Worm (Caenorhabditis elegans) whole organism, early embryonic: ENCODE data around the gene C01F1.6.

Experiments used
- F13C5.2 ChIP-seq: sonication (generic microtip); optimal IDR thresholded peaks from 2 replicates; lab custom pipeline; 2017; ENCODE audit warnings: mild to moderate bottlenecking, missing genetic modification characterization, inconsistent platforms, missing compliant biosample characterization
- aly-1 ChIP-seq: sonication (generic microtip); optimal IDR thresholded peaks from 2 replicates; lab custom pipeline; 2016; ENCODE audit warnings: missing genetic modification characterization, missing compliant biosample characterization
- ama-1 ChIP-seq: fragments of 150-350 bp; optimal IDR thresholded peaks from 2 replicates; lab custom pipeline; 2014
- ceh-13 ChIP-seq: fragments of 200-800 bp; sonication (Bioruptor generic); optimal IDR thresholded peaks from 2 replicates; lab custom pipeline; 2018; ENCODE audit warnings: mild to moderate bottlenecking, missing genetic modification characterization, missing compliant biosample characterization
- ceh-36 ChIP-seq: sonication (generic microtip); optimal IDR thresholded peaks from 2 replicates; lab custom pipeline; 2016; ENCODE audit warnings: missing genetic modification characterization, inconsistent platforms, missing compliant biosample characterization
- ets-7 ChIP-seq: sonication (generic microtip); optimal IDR thresholded peaks from 2 replicates; lab custom pipeline; 2016; ENCODE audit warnings: missing genotype, missing genetic modification characterization, missing compliant biosample characterization
- flt-1 ChIP-seq: fragments of 200-800 bp; sonication (Bioruptor generic); IDR thresholded peaks from 2 replicates; pipeline ENCODE4 v1.3.6; 2022; ENCODE audit warnings: missing genetic modification characterization, missing compliant biosample characterization
- hmbx-1 ChIP-seq: sonication (generic microtip); optimal IDR thresholded peaks from 2 replicates; lab custom pipeline; 2016; ENCODE audit warnings: mild to moderate bottlenecking, missing genetic modification characterization, missing compliant biosample characterization
- hnd-1 ChIP-seq: sonication (generic microtip); optimal IDR thresholded peaks from 2 replicates; lab custom pipeline; 2016; ENCODE audit warnings: missing genetic modification characterization, missing compliant biosample characterization
- scrt-1 ChIP-seq: fragments of 200-800 bp; sonication (Bioruptor generic); IDR thresholded peaks from 2 replicates; pipeline ENCODE4 v1.3.6; 2022; ENCODE audit warnings: missing genetic modification characterization, missing compliant biosample characterization
- sea-1 ChIP-seq: fragments of 200-800 bp; sonication (Bioruptor generic); conservative IDR thresholded peaks from 2 replicates; pipeline ENCODE4 v1.3.6; 2022; ENCODE audit warnings: missing genetic modification characterization, missing compliant biosample characterization
- tbx-11 ChIP-seq: fragments of 200-800 bp; sonication (Bioruptor generic); IDR thresholded peaks from 2 replicates; pipeline ENCODE4 v1.3.6; 2022; ENCODE audit warnings: missing genetic modification characterization, missing compliant biosample characterization
- tbx-37 ChIP-seq: fragments of 200-800 bp; sonication (Bioruptor generic); conservative IDR thresholded peaks from 2 replicates; pipeline ENCODE4 v1.3.6; 2022; ENCODE audit warnings: missing genetic modification reagents, missing genetic modification characterization, missing compliant biosample characterization
- tra-4 ChIP-seq: sonication (generic microtip); optimal IDR thresholded peaks from 2 replicates; lab custom pipeline; 2017; ENCODE audit warnings: missing genetic modification characterization, missing compliant biosample characterization

DNA sequence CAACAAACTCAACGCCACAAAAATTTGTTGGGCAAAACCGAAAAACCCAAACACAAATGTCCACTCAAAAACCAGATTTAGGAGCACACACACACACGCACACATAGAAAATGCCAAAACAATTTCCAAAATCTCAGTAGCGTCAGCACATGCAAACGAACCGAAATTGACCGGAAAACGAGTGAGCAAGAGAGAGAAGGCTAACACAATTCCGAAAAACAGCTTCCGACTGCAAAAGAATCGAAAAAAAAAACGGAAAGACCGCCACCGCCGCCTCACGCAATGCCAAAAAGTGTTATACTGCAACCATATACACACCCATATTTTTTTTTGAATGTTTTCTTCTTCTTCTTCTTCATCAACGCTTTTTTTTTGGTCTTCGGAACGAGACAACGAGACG lies 3.8 kb upstream of the C01F1.6 start:
- no peak for TF ChIP-seq ama-1
- no peak for TF ChIP-seq F13C5.2 (tag; lab: Kevin White, UChicago)
- TF ChIP-seq tbx-11 (GFP tag; lab: Robert Waterston, UW), result no peak
- TF ChIP-seq ets-7 (tag; lab: Kevin White, UChicago), result no peak
- TF ChIP-seq ceh-36 (tag; lab: Kevin White, UChicago), result no peak
- TF ChIP-seq hnd-1 (tag; lab: Kevin White, UChicago), result no peak
- no peak for TF ChIP-seq tbx-37
- no peak for TF ChIP-seq scrt-1 (GFP tag; lab: Robert Waterston, UW)
- no peak for TF ChIP-seq sea-1 (GFP tag; lab: Robert Waterston, UW)
- no peak for TF ChIP-seq ceh-13 (GFP tag; lab: Kevin White, UChicago)
- TF ChIP-seq flt-1 (GFP tag; lab: Robert Waterston, UW), result no peak
- TF ChIP-seq aly-1 (tag; lab: Kevin White, UChicago), result no peak
- TF ChIP-seq tra-4 (tag; lab: Kevin White, UChicago), result no peak
- TF ChIP-seq hmbx-1 (tag; lab: Kevin White, UChicago), result no peak
